Worm (Caenorhabditis elegans): ENCODE results near the gene F53G2.2.

- TF ChIP-seq F49E8.2 (tag; optimal IDR thresholded peaks at IDR 0.05; ENCODE audit: insufficient read depth) = no peak
- no peak for TF ChIP-seq ceh-27 (GFP tag; optimal IDR thresholded peaks at IDR 0.05)
Observed at ce11 chrII:2526887-2527286, 45.2 kb downstream of the F53G2.2 start.
